Worm (Caenorhabditis elegans): ENCODE results near the gene lipl-3.

lipl-3 gene

ce11 chrV:491432-491831, 32.6 kb downstream of the lipl-3 start, which contains the start of gene str-196:
Gene str-196, plus strand, starts transcription at chrV:491732.
- TF ChIP-seq eyg-1 (tag; optimal IDR thresholded peaks at IDR 0.05) (no peak), ceh-22 (tag; optimal IDR thresholded peaks at IDR 0.05) (no peak), ceh-19 (GFP tag; optimal IDR thresholded peaks at IDR 0.05) (no peak), sox-4 (tag; optimal IDR thresholded peaks at IDR 0.05) (no peak)

- no peak for TF ChIP-seq ceh-30 (tag; optimal IDR thresholded peaks at IDR 0.05)
- no peak for TF ChIP-seq ahr-1 (tag; optimal IDR thresholded peaks at IDR 0.05)
- no peak for TF ChIP-seq ceh-18 (tag; optimal IDR thresholded peaks at IDR 0.05)
- TF ChIP-seq pax-1 (tag; optimal IDR thresholded peaks at IDR 0.05) = no peak
- no peak for TF ChIP-seq K02D7.2 (tag; optimal IDR thresholded peaks at IDR 0.05)
- TF ChIP-seq K09A11.1 (tag; optimal IDR thresholded peaks at IDR 0.05; ENCODE audit: insufficient read depth) = no peak
- no peak for TF ChIP-seq hlh-13 (GFP tag; optimal IDR thresholded peaks at IDR 0.05)
- no peak for TF ChIP-seq pag-3 (tag; optimal IDR thresholded peaks at IDR 0.05; ENCODE audit: borderline replicate concordance)
- TF ChIP-seq che-1 (tag; optimal IDR thresholded peaks at IDR 0.05) = no peak
- no peak for TF ChIP-seq nfya-1 (tag; optimal IDR thresholded peaks at IDR 0.05)
- no peak for TF ChIP-seq ceh-22 (tag; optimal IDR thresholded peaks at IDR 0.05)
- TF ChIP-seq hlh-8 (tag; optimal IDR thresholded peaks at IDR 0.05) = no peak
- TF ChIP-seq F13H6.1 (tag; optimal IDR thresholded peaks at IDR 0.05) = no peak
- TF ChIP-seq unc-55 (GFP tag; optimal IDR thresholded peaks at IDR 0.05) = no peak
- TF ChIP-seq ets-4 (tag; optimal IDR thresholded peaks at IDR 0.05) = no peak
Observed at ce11 chrV:489320-489719, 34.7 kb downstream of the lipl-3 start, which contains the start of gene nhr-106. Gene nhr-106, plus strand, starts transcription at chrV:489620.

ce11 chrV:487980-488379, 36.0 kb downstream of the lipl-3 start:
- no peak for TF ChIP-seq pat-9 (tag; optimal IDR thresholded peaks at IDR 0.05)
- TF ChIP-seq ahr-1 (tag; optimal IDR thresholded peaks at IDR 0.05) = no peak

- TF ChIP-seq K09A11.1 (tag; optimal IDR thresholded peaks at IDR 0.05; ENCODE audit: insufficient read depth) = no peak
- no peak for TF ChIP-seq fkh-6 (tag; optimal IDR thresholded peaks at IDR 0.05)
- TF ChIP-seq madf-2 (tag; optimal IDR thresholded peaks at IDR 0.05) = no peak
- no peak for TF ChIP-seq hlh-8 (tag; optimal IDR thresholded peaks at IDR 0.05)
- no peak for TF ChIP-seq ceh-22 (tag; optimal IDR thresholded peaks at IDR 0.05)
- TF ChIP-seq ceh-19 (GFP tag; optimal IDR thresholded peaks at IDR 0.05) = no peak
- TF ChIP-seq Y22D7AL.16 (tag; optimal IDR thresholded peaks at IDR 0.05) = no peak
- TF ChIP-seq ttx-3 (tag; optimal IDR thresholded peaks at IDR 0.05) = no peak
- TF ChIP-seq T23F11.4 (GFP tag; optimal IDR thresholded peaks at IDR 0.05) = no peak
- no peak for TF ChIP-seq F13H6.1 (tag; optimal IDR thresholded peaks at IDR 0.05)
- TF ChIP-seq sox-2 (GFP tag; IDR thresholded peaks at IDR 0.05) = no peak
- TF ChIP-seq pat-9 (tag; optimal IDR thresholded peaks at IDR 0.05) = no peak
- TF ChIP-seq che-1 (tag; optimal IDR thresholded peaks at IDR 0.05) = no peak
- TF ChIP-seq K02D7.2 (tag; optimal IDR thresholded peaks at IDR 0.05) = no peak
Observed at ce11 chrV:486684-487083, 37.3 kb downstream of the lipl-3 start, which contains the start of gene nhr-211. Gene nhr-211, plus strand, starts transcription at chrV:486984.

- TF ChIP-seq pha-2 (tag; optimal IDR thresholded peaks at IDR 0.05) (no peak), K02D7.2 (tag; optimal IDR thresholded peaks at IDR 0.05) (no peak), ceh-24 (tag; optimal IDR thresholded peaks at IDR 0.05) (no peak), madf-2 (tag; optimal IDR thresholded peaks at IDR 0.05) (no peak), pax-1 (tag; optimal IDR thresholded peaks at IDR 0.05) (no peak), dmd-4 (tag; optimal IDR thresholded peaks at IDR 0.05; ENCODE audit: borderline replicate concordance) (no peak)
Observed at ce11 chrV:484285-484890, 39.6 kb downstream of the lipl-3 start, which contains the start of gene nhr-212. Gene nhr-212, plus strand, starts transcription at chrV:484857.

ce11 chrV:483289-483795, 40.7 kb downstream of the lipl-3 start, which contains the start of gene nhr-130:
Gene nhr-130, minus strand, starts transcription at chrV:483339.
- TF ChIP-seq hlh-6 (tag; optimal IDR thresholded peaks at IDR 0.05) (no peak), elt-2 (tag; optimal IDR thresholded peaks at IDR 0.05) (peak; percentile 59)
